Fruit fly (Drosophila melanogaster) whole organism, embryonic: Measurements from ENCODE around the gene CG43897.

Experiments
- C15 ChIP-seq: fragments of 200-800 bp; sonication (Bioruptor generic); IDR thresholded peaks from 3 replicates; pipeline ENCODE4 v1.3.6; 2022; ENCODE audit warnings: missing biosample characterization, missing genetic modification characterization
- CG11093 ChIP-seq: fragments of 200-800 bp; sonication (Bioruptor generic); IDR thresholded peaks from 3 replicates; pipeline ENCODE4 v1.3.6; 2022; ENCODE audit warnings: missing biosample characterization, missing genetic modification characterization
- CG11504 ChIP-seq: fragments of 200-800 bp; sonication (Bioruptor generic); optimal IDR thresholded peaks from 3 replicates; lab custom pipeline; 2019; ENCODE audit warnings: missing biosample characterization, mild to moderate bottlenecking, missing genetic modification characterization, moderate library complexity
- CG11695 ChIP-seq: fragments of 200-800 bp; sonication (Bioruptor generic); IDR thresholded peaks from 3 replicates; pipeline ENCODE4 v1.3.6; 2022; ENCODE audit warnings: missing biosample characterization, missing genetic modification characterization
- CG11723 ChIP-seq: fragments of 200-800 bp; sonication (Bioruptor generic); optimal IDR thresholded peaks from 2 replicates; lab custom pipeline; 2017; ENCODE audit warnings: missing biosample characterization, mild to moderate bottlenecking, missing genetic modification characterization
- CG12236 ChIP-seq: fragments of 200-800 bp; sonication (Bioruptor generic); optimal IDR thresholded peaks from 2 replicates; lab custom pipeline; 2016; ENCODE audit warnings: missing biosample characterization, missing genetic modification characterization
- CG12744 ChIP-seq: fragments of 200-800 bp; sonication (Bioruptor generic); optimal IDR thresholded peaks from 2 replicates; lab custom pipeline; 2016; ENCODE audit warnings: missing biosample characterization, missing genetic modification characterization
- CG14014 ChIP-seq: fragments of 200-800 bp; sonication (Bioruptor generic); IDR thresholded peaks from 2 replicates; pipeline ENCODE4 v1.3.6; 2022; ENCODE audit warnings: missing biosample characterization, missing genetic modification characterization
- CG14860 ChIP-seq: fragments of 200-800 bp; sonication (Bioruptor generic); IDR thresholded peaks from 3 replicates; pipeline ENCODE4 v1.3.6; 2022; ENCODE audit warnings: missing biosample characterization, missing genetic modification characterization; ENCODE audit not compliant: partially characterized antibody
- CG15514 ChIP-seq: fragments of 200-800 bp; sonication (Bioruptor generic); optimal IDR thresholded peaks from 3 replicates; lab custom pipeline; 2017; ENCODE audit warnings: missing biosample characterization, missing genetic modification characterization, mild to moderate bottlenecking, moderate library complexity, missing genetic modification reagents
- CG15601 ChIP-seq: fragments of 200-800 bp; sonication (Bioruptor generic); optimal IDR thresholded peaks from 3 replicates; lab custom pipeline; 2019; ENCODE audit warnings: missing biosample characterization, mild to moderate bottlenecking, missing genetic modification characterization, moderate library complexity
- CG1603 ChIP-seq: fragments of 200-800 bp; sonication (Bioruptor generic); optimal IDR thresholded peaks from 2 replicates; lab custom pipeline; 2019; ENCODE audit warnings: missing biosample characterization, mild to moderate bottlenecking, missing genetic modification characterization, moderate library complexity
- CG17328 ChIP-seq: fragments of 200-800 bp; sonication (Bioruptor generic); IDR thresholded peaks from 2 replicates; pipeline ENCODE4 v1.3.6; 2022; ENCODE audit warnings: missing biosample characterization, missing genetic modification characterization
- CG17912 ChIP-seq: fragments of 200-800 bp; sonication (Bioruptor generic); optimal IDR thresholded peaks from 2 replicates; lab custom pipeline; 2018; ENCODE audit warnings: missing biosample characterization, mild to moderate bottlenecking, missing genetic modification characterization
- CG18262 ChIP-seq: fragments of 200-800 bp; optimal IDR thresholded peaks from 3 replicates; lab custom pipeline; 2019; ENCODE audit warnings: missing biosample characterization, mild to moderate bottlenecking, missing genetic modification characterization, moderate library complexity
- CG18764 ChIP-seq: fragments of 200-800 bp; sonication (Bioruptor generic); optimal IDR thresholded peaks from 3 replicates; lab custom pipeline; 2016; ENCODE audit warnings: missing biosample characterization, missing genetic modification characterization
- CG2120 ChIP-seq: fragments of 200-800 bp; sonication (Bioruptor generic); optimal IDR thresholded peaks from 3 replicates; lab custom pipeline; 2016; ENCODE audit warnings: missing biosample characterization, missing genetic modification characterization
- CG2889 ChIP-seq: fragments of 200-800 bp; sonication (Bioruptor generic); IDR thresholded peaks from 3 replicates; pipeline ENCODE4 v1.3.6; 2022; ENCODE audit warnings: missing biosample characterization, missing genetic modification characterization
- CG30403 ChIP-seq: fragments of 200-800 bp; sonication (Bioruptor generic); optimal IDR thresholded peaks from 3 replicates; lab custom pipeline; 2016; ENCODE audit warnings: missing biosample characterization, missing genetic modification characterization
- CG31388 ChIP-seq: fragments of 200-800 bp; sonication (Bioruptor generic); optimal IDR thresholded peaks from 2 replicates; lab custom pipeline; 2016; ENCODE audit warnings: missing biosample characterization, missing genetic modification characterization
- CG3407 ChIP-seq: fragments of 200-800 bp; sonication (Bioruptor generic); optimal IDR thresholded peaks from 2 replicates; lab custom pipeline; 2018; ENCODE audit warnings: missing biosample characterization, mild to moderate bottlenecking, missing genetic modification characterization
- CG4707 ChIP-seq: fragments of 200-800 bp; sonication (Bioruptor generic); optimal IDR thresholded peaks from 2 replicates; lab custom pipeline; 2018; ENCODE audit warnings: missing biosample characterization, mild to moderate bottlenecking, missing genetic modification characterization, moderate library complexity
- CG6175 ChIP-seq: fragments of 200-800 bp; sonication (Bioruptor generic); IDR thresholded peaks from 3 replicates; pipeline ENCODE4 v1.3.6; 2022; ENCODE audit warnings: missing biosample characterization, missing genetic modification characterization
- CG6272 ChIP-seq: fragments of 200-800 bp; sonication (Bioruptor generic); IDR thresholded peaks from 2 replicates; pipeline ENCODE4 v1.3.6; 2022; ENCODE audit warnings: missing biosample characterization, missing genetic modification characterization
- CG7556 ChIP-seq: fragments of 200-800 bp; sonication (Bioruptor generic); optimal IDR thresholded peaks from 2 replicates; lab custom pipeline; 2017; ENCODE audit warnings: missing biosample characterization, mild to moderate bottlenecking, missing genetic modification characterization
- CG7786 ChIP-seq: fragments of 200-800 bp; sonication (Bioruptor generic); optimal IDR thresholded peaks from 2 replicates; lab custom pipeline; 2016; ENCODE audit warnings: missing biosample characterization, missing genetic modification characterization
- CG7928 ChIP-seq: fragments of 200-800 bp; sonication (Bioruptor generic); optimal IDR thresholded peaks from 2 replicates; lab custom pipeline; 2017; ENCODE audit warnings: missing biosample characterization, mild to moderate bottlenecking, missing genetic modification characterization
- CG8089 ChIP-seq: fragments of 200-800 bp; sonication (Bioruptor generic); optimal IDR thresholded peaks from 3 replicates; lab custom pipeline; 2016; ENCODE audit warnings: missing biosample characterization, missing genetic modification characterization
- CG9727 ChIP-seq: fragments of 200-800 bp; sonication (Bioruptor generic); optimal IDR thresholded peaks from 3 replicates; lab custom pipeline; 2017; ENCODE audit warnings: missing biosample characterization, mild to moderate bottlenecking, missing genetic modification characterization
- Dbx ChIP-seq: fragments of 200-800 bp; sonication (Bioruptor generic); IDR thresholded peaks from 3 replicates; pipeline ENCODE4 v1.3.6; 2022; ENCODE audit warnings: missing biosample characterization, missing genetic modification characterization
- Dip3 ChIP-seq: fragments of 200-800 bp; sonication (Bioruptor generic); optimal IDR thresholded peaks from 3 replicates; lab custom pipeline; 2016; ENCODE audit warnings: missing biosample characterization, missing genetic modification characterization
- Ets97D ChIP-seq: fragments of 200-800 bp; sonication (Bioruptor generic); optimal IDR thresholded peaks from 3 replicates; lab custom pipeline; 2016; ENCODE audit warnings: missing biosample characterization, missing genetic modification characterization
- Mes4 ChIP-seq: fragments of 200-800 bp; sonication (Bioruptor generic); optimal IDR thresholded peaks from 2 replicates; lab custom pipeline; 2016; ENCODE audit warnings: missing biosample characterization, missing genetic modification characterization
- Vsx1 ChIP-seq: fragments of 200-800 bp; sonication (Bioruptor generic); optimal IDR thresholded peaks from 2 replicates; lab custom pipeline; 2017; ENCODE audit warnings: missing biosample characterization, mild to moderate bottlenecking, missing genetic modification characterization, missing genetic modification reagents
- aop ChIP-seq: fragments of 200-800 bp; sonication (Bioruptor generic); IDR thresholded peaks from 2 replicates; pipeline ENCODE4 v1.3.6; 2022; ENCODE audit warnings: missing biosample characterization, missing genetic modification characterization
- br ChIP-seq: fragments of >200 bp; optimal IDR thresholded peaks from 2 replicates; lab custom pipeline; 2017
- chinmo ChIP-seq: fragments of 200-800 bp; sonication (Bioruptor generic); IDR thresholded peaks from 4 replicates; pipeline ENCODE4 v1.3.6; 2022; ENCODE audit warnings: missing biosample characterization, missing genetic modification characterization; ENCODE audit not compliant: partially characterized antibody
- da ChIP-seq: fragments of 200-800 bp; sonication (Bioruptor generic); optimal IDR thresholded peaks from 2 replicates; lab custom pipeline; 2016; ENCODE audit warnings: missing biosample characterization, missing genetic modification characterization
- dimm ChIP-seq: fragments of 200-800 bp; sonication (Bioruptor generic); IDR thresholded peaks from 2 replicates; pipeline ENCODE4 v1.3.6; 2022; ENCODE audit warnings: missing biosample characterization, missing genetic modification characterization
- dpn ChIP-seq, 2 experiments: fragments of 200-800 bp; sonication (Bioruptor generic); optimal IDR thresholded peaks; 3 replicates each; lab custom pipeline; 2016; ENCODE audit warnings: missing biosample characterization in 2 of 2, missing genetic modification characterization in 2 of 2
- hb ChIP-seq: fragments of 200-800 bp; sonication (Bioruptor generic); IDR thresholded peaks from 3 replicates; pipeline ENCODE4 v1.3.6; 2022; ENCODE audit warnings: missing biosample characterization, missing genetic modification characterization; ENCODE audit not compliant: partially characterized antibody
- hth ChIP-seq: fragments of >200 bp; optimal IDR thresholded peaks from 2 replicates; lab custom pipeline; 2017; ENCODE audit warnings: inconsistent platforms
- ken ChIP-seq: fragments of 200-800 bp; sonication (Bioruptor generic); IDR thresholded peaks from 3 replicates; pipeline ENCODE4 v1.3.6; 2022; ENCODE audit warnings: missing biosample characterization, missing genetic modification characterization
- nerfin-2 ChIP-seq: fragments of 200-800 bp; sonication (Bioruptor generic); IDR thresholded peaks from 2 replicates; pipeline ENCODE4 v1.3.6; 2022; ENCODE audit warnings: missing biosample characterization, missing genetic modification characterization; ENCODE audit not compliant: partially characterized antibody
- nom ChIP-seq: fragments of 200-800 bp; sonication (Bioruptor generic); optimal IDR thresholded peaks from 2 replicates; lab custom pipeline; 2017; ENCODE audit warnings: missing biosample characterization, missing genetic modification characterization, mild to moderate bottlenecking, moderate library complexity, missing genetic modification reagents
- pb ChIP-seq: fragments of 200-800 bp; sonication (Bioruptor generic); optimal IDR thresholded peaks from 3 replicates; lab custom pipeline; 2016; ENCODE audit warnings: missing biosample characterization, missing genetic modification characterization
- pnt ChIP-seq: fragments of 200-800 bp; sonication (Bioruptor generic); optimal IDR thresholded peaks from 3 replicates; lab custom pipeline; 2016; ENCODE audit warnings: missing biosample characterization, missing genetic modification characterization
- ro ChIP-seq: fragments of 200-800 bp; sonication (Bioruptor generic); IDR thresholded peaks from 2 replicates; pipeline ENCODE4 v1.3.6; 2022; ENCODE audit warnings: missing biosample characterization, missing genetic modification characterization
- trh ChIP-seq: fragments of 200-800 bp; sonication (Bioruptor generic); optimal IDR thresholded peaks from 2 replicates; lab custom pipeline; 2016; ENCODE audit warnings: missing biosample characterization, missing genetic modification characterization
- vfl ChIP-seq: fragments of 200-800 bp; sonication (Bioruptor generic); optimal IDR thresholded peaks from 2 replicates; lab custom pipeline; 2016; ENCODE audit warnings: missing biosample characterization, missing genetic modification characterization
- zfh1 ChIP-seq: fragments of 200-800 bp; sonication (Bioruptor generic); IDR thresholded peaks from 3 replicates; pipeline ENCODE4 v1.3.6; 2022; ENCODE audit warnings: missing biosample characterization, missing genetic modification characterization

The CG43897 gene

dm6 chr3L:9855784-9856426 lies 42.3 kb downstream of the CG43897 start (continued):
- peak; percentile 97 for TF ChIP-seq Mes4 (GFP tag; lab: Kevin White, UChicago)
- 0 out of 4 replicates have a peak, but pooled peaks have one; percentile 48 for TF ChIP-seq chinmo (GFP tag; lab: Robert Waterston, UW)
- TF ChIP-seq hth: no peak
- TF ChIP-seq CG7928: peak; percentile 71
- no peak for TF ChIP-seq nerfin-2 (GFP tag; lab: Robert Waterston, UW)
- TF ChIP-seq CG31388 (GFP tag; lab: Kevin White, UChicago): peak; percentile 94
- TF ChIP-seq CG11504 (tag; lab: Kevin White, UChicago): peak; percentile 97
- peak; percentile 91 for TF ChIP-seq trh (GFP tag; lab: Kevin White, UChicago)
- TF ChIP-seq CG14014 (GFP tag; lab: Robert Waterston, UW): peak; percentile 96
- TF ChIP-seq CG2889: peak; percentile 91
- peak; percentile 88 for TF ChIP-seq da (GFP tag; lab: Kevin White, UChicago)
- peak; percentile 97 for TF ChIP-seq CG7786 (GFP tag; lab: Kevin White, UChicago)
- peak; percentile 96 for TF ChIP-seq aop (GFP tag; lab: Robert Waterston, UW)
- TF ChIP-seq pb (GFP tag; lab: Kevin White, UChicago): peak; percentile 95
- TF ChIP-seq Ets97D (GFP tag; lab: Kevin White, UChicago): peak; percentile 88
- TF ChIP-seq ken (GFP tag; lab: Robert Waterston, UW): peak; percentile 97
- peak; percentile 90 for TF ChIP-seq nom (GFP tag; lab: Kevin White, UChicago)
- TF ChIP-seq ro (GFP tag; lab: Robert Waterston, UW): peak; percentile 88
- TF ChIP-seq Dbx (GFP tag; lab: Robert Waterston, UW): peak; percentile 81
- TF ChIP-seq C15: peak; percentile 86; the same call in 2 of the 3 replicates
- TF ChIP-seq hb: no peak
- TF ChIP-seq CG7556 (GFP tag; lab: Kevin White, UChicago): peak; percentile 94
- TF ChIP-seq br (lab: Kevin White, UChicago): no peak
- peak; percentile 96 for TF ChIP-seq CG6272
- peak; percentile 97 for TF ChIP-seq CG12236 (GFP tag; lab: Kevin White, UChicago)
- peak; percentile 98 for TF ChIP-seq CG1603 (tag; lab: Kevin White, UChicago)
- TF ChIP-seq CG14860 (GFP tag; lab: Robert Waterston, UW): no peak
- TF ChIP-seq CG8089 (GFP tag; lab: Kevin White, UChicago): peak; percentile 97
- peak; percentile 96 for TF ChIP-seq dpn (GFP tag; optimal IDR thresholded peaks at IDR 0.05; lab: Kevin White, UChicago)
- TF ChIP-seq CG9727 (GFP tag; lab: Kevin White, UChicago): peak; percentile 99
- peak; percentile 91 for TF ChIP-seq Dip3 (GFP tag; lab: Kevin White, UChicago)
- peak; percentile 95 for TF ChIP-seq CG18764
- TF ChIP-seq CG30403 (GFP tag; lab: Kevin White, UChicago): peak; percentile 97
- peak; percentile 99 for TF ChIP-seq zfh1 (GFP tag; lab: Robert Waterston, UW)
- TF ChIP-seq CG2120: peak; percentile 90
- TF ChIP-seq pnt: peak; percentile 98
- TF ChIP-seq Vsx1: peak; percentile 91
- peak; percentile 73 for TF ChIP-seq CG15514 (GFP tag; lab: Kevin White, UChicago)
- peak; percentile 84 for TF ChIP-seq CG17912 (GFP tag; lab: Kevin White, UChicago)
- peak; percentile 99 for TF ChIP-seq CG17328
- peak; percentile 89 for TF ChIP-seq vfl
- TF ChIP-seq dimm: peak; percentile 93
- peak; percentile 96 for TF ChIP-seq CG3407 (GFP tag; lab: Kevin White, UChicago)
- peak; percentile 97 for TF ChIP-seq CG11093 (GFP tag; lab: Robert Waterston, UW)
- TF ChIP-seq CG12744 (GFP tag; lab: Kevin White, UChicago): peak; percentile 94
- TF ChIP-seq CG4707 (GFP tag; lab: Kevin White, UChicago): peak; percentile 90
- TF ChIP-seq CG6175: peak; percentile 89
- TF ChIP-seq CG18262 (tag; lab: Kevin White, UChicago): peak; percentile 99
- TF ChIP-seq CG11723 (GFP tag; lab: Kevin White, UChicago): peak; percentile 94
- TF ChIP-seq CG11695 (GFP tag; lab: Robert Waterston, UW): peak; percentile 95
- peak; percentile 96 for TF ChIP-seq CG15601 (tag; lab: Kevin White, UChicago)
